Worm (Caenorhabditis elegans) whole organism, L4 larva: ENCODE measurements around the gene F46E10.2.

Experiments
- F10B5.3 ChIP-seq: sonication (generic microtip); optimal IDR thresholded peaks from 2 replicates; lab custom pipeline; 2016; ENCODE audit warnings: mild to moderate bottlenecking, missing genetic modification characterization, missing compliant biosample characterization
- F26F4.8 ChIP-seq: fragments of 200-800 bp; sonication (Bioruptor generic); conservative IDR thresholded peaks from 2 replicates; pipeline ENCODE4 v1.3.6; 2022; ENCODE audit warnings: missing genetic modification characterization, missing compliant biosample characterization
- R02D3.7 ChIP-seq: fragments of 150-350 bp; sonication (generic microtip); optimal IDR thresholded peaks from 3 replicates; lab custom pipeline; 2014; ENCODE audit warnings: missing biosample characterization, missing genetic modification characterization
- T26A8.4 ChIP-seq: fragments of 200-800 bp; sonication (Bioruptor generic); IDR thresholded peaks from 2 replicates; pipeline ENCODE4 v1.3.6; 2022; ENCODE audit warnings: missing genetic modification characterization, missing compliant biosample characterization
- Y48G9A.11 ChIP-seq: fragments of 200-800 bp; sonication (Bioruptor generic); IDR thresholded peaks from 2 replicates; pipeline ENCODE4 v1.3.6; 2022; ENCODE audit warnings: missing genetic modification reagents, missing genetic modification characterization, missing compliant biosample characterization
- aha-1 ChIP-seq: fragments of 150-350 bp; peaks from one replicate; lab custom pipeline; 2014; ENCODE audit warnings: missing biosample characterization, missing genetic modification characterization
- arid-1 ChIP-seq: fragments of 200-800 bp; sonication (Bioruptor generic); conservative IDR thresholded peaks from 2 replicates; pipeline ENCODE4 v1.3.6; 2022; ENCODE audit warnings: missing genetic modification reagents, missing genetic modification characterization, missing compliant biosample characterization
- attf-4 ChIP-seq: sonication (generic microtip); optimal IDR thresholded peaks from 3 replicates; lab custom pipeline; 2017; ENCODE audit warnings: missing biosample characterization, missing genetic modification characterization
- ceh-28 ChIP-seq: fragments of 150-350 bp; optimal IDR thresholded peaks from 2 replicates; lab custom pipeline; 2014; ENCODE audit warnings: missing biosample characterization, missing genetic modification reagents, missing genetic modification characterization
- ceh-44 ChIP-seq: fragments of 200-800 bp; sonication (Bioruptor generic); IDR thresholded peaks from 2 replicates; pipeline ENCODE4 v1.3.6; 2022; ENCODE audit warnings: missing genetic modification reagents, missing genetic modification characterization, missing compliant biosample characterization
- cey-2 ChIP-seq: sonication (generic microtip); optimal IDR thresholded peaks from 3 replicates; lab custom pipeline; 2017; ENCODE audit warnings: missing genetic modification characterization, mild to moderate bottlenecking, missing compliant biosample characterization, antibody characterized with exemption, borderline replicate concordance; ENCODE audit not compliant: insufficient read depth
- daf-16 ChIP-seq, 3 experiments: sonication (generic microtip); optimal IDR thresholded peaks; 2 replicates each; lab custom pipeline; 2016 to 2017; ENCODE audit warnings: missing genetic modification characterization in 3 of 3, missing genetic modification reagents in 3 of 3, mild to moderate bottlenecking in 2 of 3, missing compliant biosample characterization in 2 of 3, missing biosample characterization in 1 of 3, moderate library complexity in 1 of 3
- daf-19 ChIP-seq: fragments of 200-800 bp; sonication (Bioruptor generic); conservative IDR thresholded peaks from 2 replicates; pipeline ENCODE4 v1.3.6; 2022; ENCODE audit warnings: missing genetic modification characterization, missing compliant biosample characterization
- dmd-6 ChIP-seq: fragments of 200-800 bp; sonication (Bioruptor generic); IDR thresholded peaks from 2 replicates; pipeline ENCODE4 v1.3.6; 2022; ENCODE audit warnings: missing genetic modification reagents, missing genetic modification characterization, missing compliant biosample characterization
- dmd-9 ChIP-seq: fragments of 200-800 bp; sonication (Bioruptor generic); IDR thresholded peaks from 2 replicates; pipeline ENCODE4 v1.3.6; 2022; ENCODE audit warnings: missing genetic modification reagents, missing genetic modification characterization, missing compliant biosample characterization
- dpl-1 ChIP-seq: fragments of 150-350 bp; optimal IDR thresholded peaks from 2 replicates; lab custom pipeline; 2014; ENCODE audit warnings: missing biosample characterization, missing genetic modification reagents, missing genetic modification characterization
- dve-1 ChIP-seq: sonication (generic microtip); optimal IDR thresholded peaks from 2 replicates; lab custom pipeline; 2017; ENCODE audit warnings: antibody characterized with exemption, mild to moderate bottlenecking, missing genetic modification characterization, missing compliant biosample characterization; ENCODE audit not compliant: insufficient read depth
- fkh-10 ChIP-seq: fragments of 150-350 bp; optimal IDR thresholded peaks from 2 replicates; lab custom pipeline; 2014; ENCODE audit warnings: missing biosample characterization, missing genetic modification reagents, missing genetic modification characterization
- hif-1 ChIP-seq, 2 experiments: sonication (generic microtip); optimal IDR thresholded peaks; 2 replicates each; lab custom pipeline; 2016 to 2017; ENCODE audit warnings: missing compliant biosample characterization in 2 of 2, missing genetic modification characterization in 2 of 2, missing genetic modification reagents in 2 of 2, missing genotype in 2 of 2, mild to moderate bottlenecking in 1 of 2
- hlh-11 ChIP-seq: fragments of 200-800 bp; sonication (Bioruptor generic); optimal IDR thresholded peaks from 2 replicates; lab custom pipeline; 2018; ENCODE audit warnings: mild to moderate bottlenecking, missing genetic modification characterization, missing compliant biosample characterization
- lim-7 ChIP-seq: fragments of 200-800 bp; sonication (Bioruptor generic); IDR thresholded peaks from 2 replicates; pipeline ENCODE4 v1.3.6; 2022; ENCODE audit warnings: missing genetic modification characterization, missing compliant biosample characterization
- lin-13 ChIP-seq: fragments of 150-350 bp; optimal IDR thresholded peaks from 2 replicates; lab custom pipeline; 2014; ENCODE audit warnings: missing biosample characterization, missing genetic modification reagents, missing genetic modification characterization
- lin-15B ChIP-seq: fragments of 150-350 bp; sonication (generic microtip); optimal IDR thresholded peaks from 3 replicates; lab custom pipeline; 2014; ENCODE audit warnings: missing biosample characterization, missing genetic modification characterization
- madf-9 ChIP-seq: fragments of 200-800 bp; sonication (Bioruptor generic); conservative IDR thresholded peaks from 2 replicates; pipeline ENCODE4 v1.3.6; 2022; ENCODE audit warnings: missing genetic modification reagents, missing genetic modification characterization, missing compliant biosample characterization
- mdt-29 ChIP-seq: fragments of 200-800 bp; sonication (Bioruptor generic); IDR thresholded peaks from 2 replicates; pipeline ENCODE4 v1.3.6; 2022; ENCODE audit warnings: missing genetic modification reagents, missing genetic modification characterization, missing compliant biosample characterization
- mep-1 ChIP-seq: fragments of 150-350 bp; sonication (generic microtip); optimal IDR thresholded peaks from 3 replicates; lab custom pipeline; 2014; ENCODE audit warnings: missing biosample characterization, missing genetic modification characterization
- mes-2 ChIP-seq: sonication (generic microtip); optimal IDR thresholded peaks from 2 replicates; lab custom pipeline; 2016; ENCODE audit warnings: missing genotype, mild to moderate bottlenecking, missing genetic modification characterization, missing compliant biosample characterization; ENCODE audit not compliant: poor library complexity, severe bottlenecking
- nhr-102 ChIP-seq: sonication (generic microtip); optimal IDR thresholded peaks from 2 replicates; lab custom pipeline; 2016; ENCODE audit warnings: mild to moderate bottlenecking, missing genetic modification characterization, moderate library complexity, missing compliant biosample characterization
- nhr-111 ChIP-seq: fragments of 200-800 bp; sonication (Bioruptor generic); optimal IDR thresholded peaks from 2 replicates; lab custom pipeline; 2018; ENCODE audit warnings: mild to moderate bottlenecking, missing genetic modification characterization, missing compliant biosample characterization
- nhr-237 ChIP-seq: sonication (generic microtip); optimal IDR thresholded peaks from 2 replicates; lab custom pipeline; 2017; ENCODE audit warnings: missing biosample characterization, missing genetic modification characterization
- nhr-28 ChIP-seq: fragments of 150-350 bp; optimal IDR thresholded peaks from 2 replicates; lab custom pipeline; 2014; ENCODE audit warnings: missing biosample characterization, missing genetic modification characterization
- nhr-76 ChIP-seq: fragments of 150-350 bp; optimal IDR thresholded peaks from 2 replicates; lab custom pipeline; 2014; ENCODE audit warnings: missing biosample characterization, missing genetic modification characterization
- nhr-77 ChIP-seq: fragments of 150-350 bp; optimal IDR thresholded peaks from 2 replicates; lab custom pipeline; 2014; ENCODE audit warnings: missing biosample characterization, missing genetic modification characterization
- pha-4 ChIP-seq, 2 experiments: fragments of 150-350 bp in 1 of 2; fragments of 200-800 bp in 1 of 2; sonication (Bioruptor generic) in 1 of 2; IDR thresholded peaks in 1 of 2; optimal IDR thresholded peaks in 1 of 2; 2 replicates each; pipeline versions ENCODE4 v1.3.6 to Lab custom; 2014 to 2022; ENCODE audit warnings: missing genetic modification characterization in 2 of 2, missing genetic modification reagents in 2 of 2, missing biosample characterization in 1 of 2, missing compliant biosample characterization in 1 of 2
- pqm-1 ChIP-seq: sonication (generic microtip); optimal IDR thresholded peaks from 2 replicates; lab custom pipeline; 2017; ENCODE audit warnings: missing biosample characterization, missing genetic modification characterization
- saeg-2 ChIP-seq: fragments of 200-800 bp; sonication (Bioruptor generic); IDR thresholded peaks from 2 replicates; pipeline ENCODE4 v1.3.6; 2022; ENCODE audit warnings: missing genetic modification reagents, missing genetic modification characterization, missing compliant biosample characterization
- unc-62 ChIP-seq, 3 experiments: fragments of 150-350 bp in 1 of 3; sonication (generic microtip); optimal IDR thresholded peaks in 2 of 3; peaks in 1 of 3; 1 replicate in 1 of 3; 2 replicates in 2 of 3; lab custom pipeline; 2014 to 2017; ENCODE audit warnings: missing biosample characterization in 3 of 3, missing genetic modification characterization in 3 of 3, missing genetic modification reagents in 3 of 3, missing genotype in 1 of 3
- zfp-2 ChIP-seq: sonication (generic microtip); optimal IDR thresholded peaks from 2 replicates; lab custom pipeline; 2016; ENCODE audit warnings: mild to moderate bottlenecking, missing genetic modification characterization, missing compliant biosample characterization
- zfp-3 ChIP-seq: fragments of 200-800 bp; sonication (Bioruptor generic); conservative IDR thresholded peaks from 2 replicates; pipeline ENCODE4 v1.3.6; 2022; ENCODE audit warnings: missing genetic modification reagents, missing genetic modification characterization, missing compliant biosample characterization
- ztf-11 ChIP-seq: fragments of 150-350 bp; optimal IDR thresholded peaks from 2 replicates; lab custom pipeline; 2014; ENCODE audit warnings: missing biosample characterization, missing genetic modification characterization
- ztf-7 ChIP-seq: fragments of 150-350 bp; optimal IDR thresholded peaks from 2 replicates; lab custom pipeline; 2014; ENCODE audit warnings: missing biosample characterization, missing genetic modification characterization

Gene F46E10.2

DNA sequence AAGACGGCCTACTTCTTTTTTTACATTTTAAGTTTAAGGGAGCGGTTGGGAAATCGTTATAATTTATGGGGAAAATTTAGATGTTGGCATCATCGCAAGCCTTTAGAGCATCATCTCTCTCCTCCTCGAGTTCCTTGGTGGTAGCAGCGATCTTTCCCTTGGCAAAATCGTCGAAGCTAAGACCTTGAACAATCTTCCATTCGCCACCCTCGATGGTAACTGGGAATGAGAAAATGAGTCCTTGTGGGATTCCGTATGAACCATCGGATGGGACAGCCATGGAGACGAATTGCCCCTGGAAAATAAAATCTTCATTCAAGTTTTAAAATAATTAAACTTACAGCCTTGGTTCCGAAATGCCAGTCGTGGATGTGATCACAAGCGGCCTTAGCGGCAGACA, 4.9 kb upstream of the F46E10.2 start:
- TF ChIP-seq pha-4 (GFP tag; IDR thresholded peaks at IDR 0.05; lab: Robert Waterston, UW): no peak
- TF ChIP-seq pha-4 (tag; optimal IDR thresholded peaks at IDR 0.05; lab: Kevin White, UChicago): no peak
- TF ChIP-seq daf-19 (GFP tag; lab: Robert Waterston, UW): no peak
- TF ChIP-seq unc-62 (GFP tag; optimal IDR thresholded peaks at IDR 0.05 in 1 of 2; lab: Kevin White, UChicago): no peak
- TF ChIP-seq unc-62 (tag; optimal IDR thresholded peaks at IDR 0.05; lab: Kevin White, UChicago): no peak
- no peak for TF ChIP-seq attf-4
- peak; percentile 12; the same call in 1 of the 2 replicates for TF ChIP-seq dmd-6 (GFP tag; lab: Robert Waterston, UW)
- no peak for TF ChIP-seq ceh-44 (GFP tag; lab: Robert Waterston, UW)
- TF ChIP-seq ztf-11: no peak
- 0 out of 2 replicates have a peak, but pooled peaks have one; percentile 2 for TF ChIP-seq madf-9 (GFP tag; lab: Robert Waterston, UW)
- TF ChIP-seq hlh-11: no peak
- no peak for TF ChIP-seq saeg-2 (GFP tag; lab: Robert Waterston, UW)

DNA sequence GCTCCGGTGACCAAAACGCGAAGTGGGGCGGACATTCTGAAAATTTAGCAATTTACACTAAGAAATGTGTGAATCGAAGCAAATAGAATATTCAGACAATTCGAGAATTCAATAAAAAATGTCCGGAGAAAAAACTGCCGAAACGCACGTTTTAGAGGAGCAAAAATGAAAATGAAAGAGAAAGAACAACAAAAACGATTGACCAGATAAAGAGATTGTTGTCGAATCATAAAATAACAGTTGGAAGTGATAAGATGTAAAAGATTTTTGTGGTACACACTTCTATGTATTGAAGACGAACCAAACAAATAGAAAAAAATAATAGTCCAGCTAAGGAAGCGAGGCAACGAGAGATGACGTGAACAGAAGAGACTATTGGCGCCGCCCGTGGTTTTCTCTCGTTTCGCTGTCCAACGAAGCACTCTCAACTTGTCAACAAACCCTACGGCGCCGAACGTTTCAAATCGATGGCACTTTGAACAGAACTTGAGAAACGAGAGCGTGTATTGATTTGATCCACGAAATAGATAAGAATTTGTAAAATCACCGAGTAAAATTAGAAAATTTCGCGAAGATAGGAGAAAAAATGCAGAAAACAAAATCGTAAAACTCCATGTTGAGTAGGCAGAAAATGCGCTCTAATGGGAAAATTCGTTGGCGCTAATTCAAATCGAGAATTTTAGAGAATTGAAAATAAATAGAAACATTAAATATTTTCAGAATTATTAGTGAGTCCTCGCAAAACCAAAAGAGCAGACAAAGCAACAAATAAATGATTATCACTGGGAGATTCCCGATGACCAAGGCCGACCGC, 3.5 kb upstream of the F46E10.2 start, which contains the start of gene mdh-1:
Gene mdh-1 (minus strand): TSS at position 36 of the 814 bp plus-strand sequence.
- TF ChIP-seq mes-2: peak; percentile 9
- TF ChIP-seq ceh-28: peak; percentile 14
- TF ChIP-seq zfp-2 (tag; lab: Kevin White, UChicago): no peak
- peak; percentile 92 for TF ChIP-seq aha-1
- TF ChIP-seq nhr-28 (tag; lab: Kevin White, UChicago): peak; percentile 33
- TF ChIP-seq nhr-111: no peak
- 0 out of 2 replicates have a peak, but pooled peaks have one; percentile 25 for TF ChIP-seq lim-7 (GFP tag; lab: Robert Waterston, UW)
- TF ChIP-seq zfp-3 (GFP tag; lab: Robert Waterston, UW): peak; percentile 13; the same call in 1 of the 2 replicates
- peak; percentile 12 for TF ChIP-seq mep-1
- TF ChIP-seq unc-62 (GFP tag; optimal IDR thresholded peaks at IDR 0.05 in 1 of 2; lab: Kevin White, UChicago): peak in 1 of 2 experiments; percentile 97
- no peak for TF ChIP-seq unc-62 (tag; optimal IDR thresholded peaks at IDR 0.05; lab: Kevin White, UChicago)
- no peak for TF ChIP-seq dmd-9 (GFP tag; lab: Robert Waterston, UW)
- no peak for TF ChIP-seq daf-16 (GFP tag; optimal IDR thresholded peaks at IDR 0.05; lab: Kevin White, UChicago)
- peak; percentile 46 for TF ChIP-seq daf-16 (tag; optimal IDR thresholded peaks at IDR 0.05; lab: Kevin White, UChicago)
- TF ChIP-seq dpl-1 (GFP tag; lab: Kevin White, UChicago): peak; percentile 39
- no peak for TF ChIP-seq lin-13
- TF ChIP-seq madf-9 (GFP tag; lab: Robert Waterston, UW): 0 out of 2 replicates have a peak, but pooled peaks have one; percentile 5
- TF ChIP-seq pqm-1: peak; percentile 10

DNA sequence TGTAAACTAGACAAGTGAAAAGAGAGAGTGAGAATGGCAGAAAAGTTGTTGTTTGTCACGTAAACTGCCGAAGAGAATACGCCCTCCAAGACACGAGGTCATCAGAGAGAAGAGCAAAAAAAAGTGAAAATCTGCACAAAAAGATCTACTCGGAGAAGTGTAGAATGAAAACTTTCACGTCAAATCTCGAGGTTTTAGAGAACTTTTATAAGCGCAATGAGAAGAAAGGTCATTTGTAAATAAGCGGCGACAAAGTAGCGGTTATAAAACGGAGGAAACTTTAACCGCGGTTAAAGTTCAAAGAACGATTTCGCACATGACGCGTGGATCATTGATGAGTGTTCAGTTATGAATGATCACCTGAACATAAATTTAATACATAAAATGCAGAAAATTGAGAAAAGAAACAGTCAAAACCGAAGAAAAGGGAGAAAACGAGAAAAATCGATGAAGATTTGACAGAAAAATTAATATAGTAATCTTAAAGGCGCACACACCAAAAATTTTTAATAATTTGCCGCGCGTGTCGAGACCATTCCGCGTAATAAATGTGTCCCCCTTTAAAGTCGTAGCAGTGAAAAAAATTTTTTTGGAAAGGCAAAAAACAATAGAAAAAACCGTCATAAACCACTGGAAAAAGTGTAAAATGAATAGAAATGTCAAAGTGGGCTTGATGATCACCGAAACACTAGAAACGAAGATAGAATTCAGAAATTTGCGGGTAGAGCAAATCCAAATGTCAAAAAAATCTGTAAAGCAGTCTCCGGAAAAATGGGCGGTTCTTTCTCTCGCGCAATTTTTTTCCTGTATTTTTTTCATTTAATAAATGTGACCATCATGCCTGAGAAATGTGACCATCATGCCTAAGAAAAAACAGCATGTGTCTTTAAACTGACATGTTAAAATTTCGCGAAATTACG, 2.7 kb upstream of the F46E10.2 start:
- TF ChIP-seq arid-1: no peak
- TF ChIP-seq pqm-1: no peak
- TF ChIP-seq daf-16 (GFP tag; optimal IDR thresholded peaks at IDR 0.05; lab: Kevin White, UChicago): no peak
- peak; percentile 10 for TF ChIP-seq daf-16 (tag; optimal IDR thresholded peaks at IDR 0.05; lab: Kevin White, UChicago)
- peak; percentile 8 for TF ChIP-seq lin-13
- TF ChIP-seq cey-2 (tag; lab: Kevin White, UChicago): peak; percentile 47
- TF ChIP-seq nhr-76 (tag; lab: Kevin White, UChicago): no peak
- no peak for TF ChIP-seq Y48G9A.11 (GFP tag; lab: Robert Waterston, UW)
- peak; percentile 85 to 99 for TF ChIP-seq hif-1 (tag; optimal IDR thresholded peaks at IDR 0.05; lab: Kevin White, UChicago)
- TF ChIP-seq saeg-2 (GFP tag; lab: Robert Waterston, UW): no peak
- no peak for TF ChIP-seq lim-7 (GFP tag; lab: Robert Waterston, UW)
- TF ChIP-seq dve-1 (tag; lab: Kevin White, UChicago): peak; percentile 81
- no peak for TF ChIP-seq F10B5.3
- no peak for TF ChIP-seq ztf-7 (tag; lab: Kevin White, UChicago)
- no peak for TF ChIP-seq R02D3.7 (tag; lab: Kevin White, UChicago)
- TF ChIP-seq F26F4.8 (GFP tag; lab: Robert Waterston, UW): no peak
- TF ChIP-seq nhr-102 (tag; lab: Kevin White, UChicago): no peak
- no peak for TF ChIP-seq lin-15B (tag; lab: Kevin White, UChicago)
- TF ChIP-seq fkh-10 (GFP tag; lab: Kevin White, UChicago): no peak
- no peak for TF ChIP-seq dmd-9 (GFP tag; lab: Robert Waterston, UW)
- TF ChIP-seq T26A8.4 (GFP tag; lab: Robert Waterston, UW): no peak
- no peak for TF ChIP-seq mdt-29 (GFP tag; lab: Robert Waterston, UW)
- TF ChIP-seq nhr-77: no peak
- no peak for TF ChIP-seq nhr-237 (tag; lab: Kevin White, UChicago)
